Worm (Caenorhabditis elegans): ENCODE results near the gene C28C12.1.
A peak's percentile ranks its signal among the peaks of the same experiment; 100 is the strongest.

C28C12.1 gene

ce11 chrIV:8534189-8534588 lies 32.7 kb downstream of the C28C12.1 start:
- no peak for TF ChIP-seq dao-5 (tag; optimal IDR thresholded peaks at IDR 0.05)
- TF ChIP-seq him-1 (tag; optimal IDR thresholded peaks at IDR 0.05), result no peak
- TF ChIP-seq W03F9.2 (tag; optimal IDR thresholded peaks at IDR 0.05), result no peak

- TF ChIP-seq dao-5 (tag; optimal IDR thresholded peaks at IDR 0.05), result no peak
- peak; percentile 23 for TF ChIP-seq W03F9.2 (tag; optimal IDR thresholded peaks at IDR 0.05)
These were observed 33.5 kb downstream of the C28C12.1 start for ce11 chrIV:8534997-8535414.

DNA sequence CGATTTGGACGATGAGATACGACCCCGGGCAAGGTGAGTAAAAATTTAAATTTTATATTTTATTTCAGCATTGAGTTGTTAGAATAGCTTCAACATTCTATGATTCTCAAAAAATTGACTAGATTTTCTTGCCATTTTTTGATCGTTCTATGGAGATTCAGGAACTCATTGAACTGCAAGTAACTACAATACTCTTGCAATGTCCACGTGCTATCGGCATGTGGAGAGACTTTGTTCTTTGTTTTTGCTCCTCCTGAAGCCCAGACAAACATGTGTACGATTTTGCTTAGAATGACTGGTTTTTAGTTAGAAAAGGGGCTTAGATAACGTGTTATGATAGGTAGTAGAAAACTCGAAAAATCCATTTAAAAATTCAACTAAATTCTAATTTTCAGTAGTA lies 34.5 kb downstream of the C28C12.1 start:
- TF ChIP-seq dao-5 (tag; optimal IDR thresholded peaks at IDR 0.05), result no peak
- TF ChIP-seq W03F9.2 (tag; optimal IDR thresholded peaks at IDR 0.05), result no peak
- TF ChIP-seq him-1 (tag; optimal IDR thresholded peaks at IDR 0.05), result no peak

DNA sequence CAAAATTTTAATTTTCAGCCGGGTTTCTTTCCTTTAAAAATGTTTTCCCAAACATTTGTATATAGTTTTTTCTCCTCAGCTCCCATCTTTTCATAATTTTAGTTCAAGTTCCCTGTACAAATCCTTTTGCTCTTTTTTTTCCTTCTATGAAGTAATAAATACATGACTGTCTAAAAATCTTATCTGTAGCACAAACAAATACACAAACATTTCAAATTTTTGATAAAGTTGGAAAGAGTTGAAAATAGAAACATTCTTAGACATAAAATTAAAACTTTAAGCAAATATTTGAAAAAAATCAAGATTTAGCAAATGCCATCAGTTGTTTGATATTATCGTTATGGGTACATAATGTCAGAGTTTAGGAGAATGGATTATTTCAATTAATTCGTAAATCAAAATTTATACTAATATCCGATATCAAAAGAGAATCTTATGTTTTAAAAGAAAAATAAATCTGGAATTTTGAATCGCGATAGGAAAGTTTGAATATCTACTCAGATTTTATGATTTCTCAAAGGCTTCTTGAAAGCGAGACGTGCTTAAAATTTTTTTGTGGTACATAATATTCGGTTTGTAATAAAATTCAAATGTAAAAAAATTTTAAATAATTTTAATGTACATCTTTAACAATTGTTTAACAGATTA lies 36.7 kb downstream of the C28C12.1 start:
- TF ChIP-seq dao-5 (tag; optimal IDR thresholded peaks at IDR 0.05) (no peak), W03F9.2 (tag; optimal IDR thresholded peaks at IDR 0.05) (no peak), him-1 (tag; optimal IDR thresholded peaks at IDR 0.05) (no peak)

DNA sequence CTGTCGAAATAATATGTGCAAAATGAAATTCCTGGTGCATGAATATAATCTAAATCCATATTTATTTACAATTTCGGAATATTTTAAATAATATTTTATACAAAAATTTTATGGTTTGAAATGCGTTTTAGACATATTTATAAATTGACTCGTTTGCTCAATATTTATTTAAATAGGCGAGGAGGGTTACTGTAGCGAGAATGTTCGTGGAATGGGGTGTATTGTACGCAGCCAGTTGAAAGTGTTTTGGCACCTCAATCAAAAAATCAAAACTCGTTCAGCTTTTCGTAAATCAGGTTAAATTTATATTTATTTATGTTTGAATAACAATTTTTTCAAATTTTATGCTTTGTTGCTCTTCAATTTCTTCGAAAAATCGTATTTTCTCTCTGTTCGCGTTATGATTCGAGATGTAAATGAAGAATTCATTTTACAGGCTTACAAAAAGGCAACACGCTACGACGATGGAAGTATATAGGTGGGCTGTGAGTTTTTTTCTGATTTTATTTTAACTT lies 37.2 kb downstream of the C28C12.1 start, which contains the start of gene hyl-1:
Gene hyl-1, plus strand, starts transcription at position 465 of the 515 bp plus-strand sequence.
- TF ChIP-seq dao-5 (tag; optimal IDR thresholded peaks at IDR 0.05), result no peak
- no peak for TF ChIP-seq W03F9.2 (tag; optimal IDR thresholded peaks at IDR 0.05)
- no peak for TF ChIP-seq him-1 (tag; optimal IDR thresholded peaks at IDR 0.05)

- TF ChIP-seq dao-5 (tag; optimal IDR thresholded peaks at IDR 0.05) (no peak), him-1 (tag; optimal IDR thresholded peaks at IDR 0.05) (no peak)
These were observed 38.2 kb downstream of the C28C12.1 start for ce11 chrIV:8539645-8540044.

- no peak for TF ChIP-seq dao-5 (tag; optimal IDR thresholded peaks at IDR 0.05)
- no peak for TF ChIP-seq W03F9.2 (tag; optimal IDR thresholded peaks at IDR 0.05)
- no peak for TF ChIP-seq him-1 (tag; optimal IDR thresholded peaks at IDR 0.05)
These were observed 38.8 kb downstream of the C28C12.1 start for ce11 chrIV:8540268-8540667.

ce11 chrIV:8542272-8542671 lies 40.8 kb downstream of the C28C12.1 start:
- TF ChIP-seq him-1 (tag; optimal IDR thresholded peaks at IDR 0.05), result no peak
- no peak for TF ChIP-seq dao-5 (tag; optimal IDR thresholded peaks at IDR 0.05)
- no peak for TF ChIP-seq W03F9.2 (tag; optimal IDR thresholded peaks at IDR 0.05)
